Worm (Caenorhabditis elegans) whole organism, L4 larva: ENCODE data around the gene lin-52.

Source experiments
- F26F4.8 ChIP-seq: fragments of 200-800 bp; sonication (Bioruptor generic); conservative IDR thresholded peaks from 2 replicates; pipeline ENCODE4 v1.3.6; 2022; ENCODE audit warnings: missing genetic modification characterization, missing compliant biosample characterization
- F37D6.2 ChIP-seq: sonication (generic microtip); optimal IDR thresholded peaks from 2 replicates; lab custom pipeline; 2016; ENCODE audit warnings: mild to moderate bottlenecking, missing genetic modification characterization, missing compliant biosample characterization
- ZK337.2 ChIP-seq: fragments of 200-800 bp; sonication (Bioruptor generic); IDR thresholded peaks from 2 replicates; pipeline ENCODE4 v1.3.6; 2022; ENCODE audit warnings: missing genetic modification reagents, missing genetic modification characterization, missing compliant biosample characterization
- ZK546.5 ChIP-seq, 2 experiments: sonication (generic microtip); optimal IDR thresholded peaks; 2 replicates each; lab custom pipeline; 2017; ENCODE audit warnings: missing biosample characterization in 2 of 2, missing genetic modification characterization in 2 of 2
- aly-2 ChIP-seq: sonication (generic microtip); optimal IDR thresholded peaks from 2 replicates; lab custom pipeline; 2018; ENCODE audit warnings: missing biosample characterization, missing genetic modification characterization
- attf-4 ChIP-seq: sonication (generic microtip); optimal IDR thresholded peaks from 3 replicates; lab custom pipeline; 2017; ENCODE audit warnings: missing biosample characterization, missing genetic modification characterization
- ceh-20 ChIP-seq: fragments of 200-800 bp; sonication (Bioruptor generic); IDR thresholded peaks from 2 replicates; pipeline ENCODE4 v1.3.6; 2022; ENCODE audit warnings: missing genetic modification reagents, missing genetic modification characterization, missing compliant biosample characterization
- ceh-32 ChIP-seq: sonication (generic microtip); optimal IDR thresholded peaks from 2 replicates; lab custom pipeline; 2016; ENCODE audit warnings: mild to moderate bottlenecking, missing genetic modification characterization, missing compliant biosample characterization; ENCODE audit not compliant: poor library complexity
- ceh-62 ChIP-seq: sonication (generic microtip); optimal IDR thresholded peaks from 2 replicates; lab custom pipeline; 2017; ENCODE audit warnings: missing biosample characterization, missing genetic modification characterization
- ctbp-1 ChIP-seq: fragments of 200-800 bp; sonication (Bioruptor generic); IDR thresholded peaks from 2 replicates; pipeline ENCODE4 v1.3.6; 2022; ENCODE audit warnings: missing genetic modification reagents, missing genetic modification characterization, missing compliant biosample characterization
- daf-12 ChIP-seq: fragments of 150-350 bp; optimal IDR thresholded peaks from 2 replicates; lab custom pipeline; 2014; ENCODE audit warnings: missing biosample characterization, missing genetic modification reagents, missing genetic modification characterization
- daf-16 ChIP-seq, 3 experiments: sonication (generic microtip); optimal IDR thresholded peaks; 2 replicates each; lab custom pipeline; 2016 to 2017; ENCODE audit warnings: missing genetic modification characterization in 3 of 3, missing genetic modification reagents in 3 of 3, mild to moderate bottlenecking in 2 of 3, missing compliant biosample characterization in 2 of 3, missing biosample characterization in 1 of 3, moderate library complexity in 1 of 3
- daf-19 ChIP-seq: fragments of 200-800 bp; sonication (Bioruptor generic); conservative IDR thresholded peaks from 2 replicates; pipeline ENCODE4 v1.3.6; 2022; ENCODE audit warnings: missing genetic modification characterization, missing compliant biosample characterization
- daf-8 ChIP-seq: fragments of 200-800 bp; sonication (Bioruptor generic); IDR thresholded peaks from 2 replicates; pipeline ENCODE4 v1.3.6; 2022; ENCODE audit warnings: missing genetic modification characterization, missing compliant biosample characterization
- dmd-8 ChIP-seq: fragments of 200-800 bp; sonication (Bioruptor generic); IDR thresholded peaks from 2 replicates; pipeline ENCODE4 v1.3.6; 2022; ENCODE audit warnings: missing genetic modification characterization, missing compliant biosample characterization
- dmd-9 ChIP-seq: fragments of 200-800 bp; sonication (Bioruptor generic); IDR thresholded peaks from 2 replicates; pipeline ENCODE4 v1.3.6; 2022; ENCODE audit warnings: missing genetic modification reagents, missing genetic modification characterization, missing compliant biosample characterization
- duxl-1 ChIP-seq: sonication (generic microtip); optimal IDR thresholded peaks from 2 replicates; lab custom pipeline; 2016; ENCODE audit warnings: mild to moderate bottlenecking, missing genetic modification characterization, moderate library complexity, missing compliant biosample characterization; ENCODE audit not compliant: poor library complexity
- dve-1 ChIP-seq: sonication (generic microtip); optimal IDR thresholded peaks from 2 replicates; lab custom pipeline; 2017; ENCODE audit warnings: antibody characterized with exemption, mild to moderate bottlenecking, missing genetic modification characterization, missing compliant biosample characterization; ENCODE audit not compliant: insufficient read depth
- egl-43 ChIP-seq: fragments of 200-800 bp; sonication (Bioruptor generic); IDR thresholded peaks from 2 replicates; pipeline ENCODE4 v1.3.6; 2022; ENCODE audit warnings: missing genetic modification reagents, missing genetic modification characterization, missing compliant biosample characterization
- fos-1 ChIP-seq: fragments of 150-350 bp; optimal IDR thresholded peaks from 2 replicates; lab custom pipeline; 2014; ENCODE audit warnings: missing biosample characterization, missing genetic modification characterization
- hmg-1.1 ChIP-seq: fragments of 200-800 bp; sonication (Bioruptor generic); IDR thresholded peaks from 2 replicates; pipeline ENCODE4 v1.3.6; 2022; ENCODE audit warnings: missing genetic modification reagents, missing genetic modification characterization, missing compliant biosample characterization
- lin-13 ChIP-seq: fragments of 150-350 bp; optimal IDR thresholded peaks from 2 replicates; lab custom pipeline; 2014; ENCODE audit warnings: missing biosample characterization, missing genetic modification reagents, missing genetic modification characterization
- lin-38 ChIP-seq: fragments of 200-800 bp; sonication (Bioruptor generic); IDR thresholded peaks from 2 replicates; pipeline ENCODE4 v1.3.6; 2022; ENCODE audit warnings: missing genetic modification reagents, missing genetic modification characterization, missing compliant biosample characterization
- lsy-2 ChIP-seq, 2 experiments: fragments of 150-350 bp in 1 of 2; sonication (generic microtip) in 1 of 2; optimal IDR thresholded peaks; 2 replicates each; lab custom pipeline; 2014 to 2017; ENCODE audit warnings: missing biosample characterization in 2 of 2, missing genetic modification characterization in 2 of 2
- madf-5 ChIP-seq, 2 experiments: fragments of 200-800 bp; sonication (Bioruptor generic); IDR thresholded peaks; 2 replicates each; pipeline ENCODE4 v1.3.6; 2022; ENCODE audit warnings: missing compliant biosample characterization in 2 of 2, missing genetic modification characterization in 2 of 2
- mdt-29 ChIP-seq: fragments of 200-800 bp; sonication (Bioruptor generic); IDR thresholded peaks from 2 replicates; pipeline ENCODE4 v1.3.6; 2022; ENCODE audit warnings: missing genetic modification reagents, missing genetic modification characterization, missing compliant biosample characterization
- mep-1 ChIP-seq: fragments of 150-350 bp; sonication (generic microtip); optimal IDR thresholded peaks from 3 replicates; lab custom pipeline; 2014; ENCODE audit warnings: missing biosample characterization, missing genetic modification characterization
- mxl-2 ChIP-seq: fragments of 200-800 bp; sonication (Bioruptor generic); conservative IDR thresholded peaks from 2 replicates; pipeline ENCODE4 v1.3.6; 2022; ENCODE audit warnings: missing genetic modification reagents, missing genetic modification characterization, missing compliant biosample characterization
- mxl-3 ChIP-seq: fragments of 200-800 bp; sonication (Bioruptor generic); optimal IDR thresholded peaks from 2 replicates; lab custom pipeline; 2018; ENCODE audit warnings: mild to moderate bottlenecking, missing genetic modification characterization, missing compliant biosample characterization
- nhr-10 ChIP-seq: fragments of 150-350 bp; optimal IDR thresholded peaks from 2 replicates; lab custom pipeline; 2014; ENCODE audit warnings: missing biosample characterization, missing genetic modification characterization
- nhr-111 ChIP-seq: fragments of 200-800 bp; sonication (Bioruptor generic); optimal IDR thresholded peaks from 2 replicates; lab custom pipeline; 2018; ENCODE audit warnings: mild to moderate bottlenecking, missing genetic modification characterization, missing compliant biosample characterization
- nhr-237 ChIP-seq: sonication (generic microtip); optimal IDR thresholded peaks from 2 replicates; lab custom pipeline; 2017; ENCODE audit warnings: missing biosample characterization, missing genetic modification characterization
- nhr-28 ChIP-seq: fragments of 150-350 bp; optimal IDR thresholded peaks from 2 replicates; lab custom pipeline; 2014; ENCODE audit warnings: missing biosample characterization, missing genetic modification characterization
- nhr-41 ChIP-seq: fragments of 200-800 bp; sonication (Bioruptor generic); IDR thresholded peaks from 2 replicates; pipeline ENCODE4 v1.3.6; 2022; ENCODE audit warnings: missing genetic modification reagents, missing genetic modification characterization, missing compliant biosample characterization
- nhr-6 ChIP-seq: fragments of 150-350 bp; optimal IDR thresholded peaks from 2 replicates; lab custom pipeline; 2014; ENCODE audit warnings: missing biosample characterization, missing genetic modification characterization
- nhr-77 ChIP-seq: fragments of 150-350 bp; optimal IDR thresholded peaks from 2 replicates; lab custom pipeline; 2014; ENCODE audit warnings: missing biosample characterization, missing genetic modification characterization
- rbr-2 ChIP-seq: sonication (generic microtip); optimal IDR thresholded peaks from 2 replicates; lab custom pipeline; 2016; ENCODE audit warnings: missing genotype, missing genetic modification characterization, missing compliant biosample characterization
- saeg-2 ChIP-seq: fragments of 200-800 bp; sonication (Bioruptor generic); IDR thresholded peaks from 2 replicates; pipeline ENCODE4 v1.3.6; 2022; ENCODE audit warnings: missing genetic modification reagents, missing genetic modification characterization, missing compliant biosample characterization
- set-16 ChIP-seq: fragments of 200-800 bp; sonication (Bioruptor generic); IDR thresholded peaks from 2 replicates; pipeline ENCODE4 v1.3.6; 2022; ENCODE audit warnings: missing genetic modification reagents, missing genetic modification characterization, missing compliant biosample characterization
- skn-1 ChIP-seq: fragments of 150-350 bp; optimal IDR thresholded peaks from 2 replicates; lab custom pipeline; 2014; ENCODE audit warnings: missing biosample characterization, missing genetic modification characterization
- snpc-1.2 ChIP-seq: fragments of 200-800 bp; sonication (Bioruptor generic); IDR thresholded peaks from 2 replicates; pipeline ENCODE4 v1.3.6; 2022; ENCODE audit warnings: missing genetic modification reagents, missing genetic modification characterization, missing compliant biosample characterization
- snpc-4 ChIP-seq: fragments of 150-350 bp; optimal IDR thresholded peaks from 2 replicates; lab custom pipeline; 2014; ENCODE audit warnings: missing biosample characterization, missing genetic modification characterization
- spr-1 ChIP-seq: sonication (generic microtip); optimal IDR thresholded peaks from 2 replicates; lab custom pipeline; 2016; ENCODE audit warnings: mild to moderate bottlenecking, missing genetic modification characterization, missing compliant biosample characterization
- spr-3 ChIP-seq: fragments of 200-800 bp; sonication (Bioruptor generic); optimal IDR thresholded peaks from 2 replicates; lab custom pipeline; 2018; ENCODE audit warnings: mild to moderate bottlenecking, missing genetic modification characterization, missing compliant biosample characterization
- tag-97 ChIP-seq: fragments of 200-800 bp; sonication (Bioruptor generic); IDR thresholded peaks from 2 replicates; pipeline ENCODE4 v1.3.6; 2022; ENCODE audit warnings: missing genetic modification characterization, missing compliant biosample characterization
- unc-130 ChIP-seq: sonication (generic microtip); optimal IDR thresholded peaks from 2 replicates; lab custom pipeline; 2016; ENCODE audit warnings: missing genetic modification reagents, missing genetic modification characterization, missing compliant biosample characterization
- unc-39 ChIP-seq: sonication (generic microtip); optimal IDR thresholded peaks from 2 replicates; lab custom pipeline; 2017; ENCODE audit warnings: missing biosample characterization, missing genetic modification characterization
- vab-7 ChIP-seq: fragments of 200-800 bp; sonication (Bioruptor generic); IDR thresholded peaks from 2 replicates; pipeline ENCODE4 v1.3.6; 2022; ENCODE audit warnings: missing genetic modification reagents, missing genetic modification characterization, missing compliant biosample characterization
- zag-1 ChIP-seq: fragments of 150-350 bp; optimal IDR thresholded peaks from 2 replicates; lab custom pipeline; 2014; ENCODE audit warnings: missing biosample characterization, missing genetic modification characterization
- zfp-2 ChIP-seq: sonication (generic microtip); optimal IDR thresholded peaks from 2 replicates; lab custom pipeline; 2016; ENCODE audit warnings: mild to moderate bottlenecking, missing genetic modification characterization, missing compliant biosample characterization
- zip-2 ChIP-seq: fragments of 150-350 bp; optimal IDR thresholded peaks from 2 replicates; lab custom pipeline; 2014; ENCODE audit warnings: missing biosample characterization, missing genetic modification characterization
- ztf-7 ChIP-seq: fragments of 150-350 bp; optimal IDR thresholded peaks from 2 replicates; lab custom pipeline; 2014; ENCODE audit warnings: missing biosample characterization, missing genetic modification characterization

lin-52 gene

DNA sequence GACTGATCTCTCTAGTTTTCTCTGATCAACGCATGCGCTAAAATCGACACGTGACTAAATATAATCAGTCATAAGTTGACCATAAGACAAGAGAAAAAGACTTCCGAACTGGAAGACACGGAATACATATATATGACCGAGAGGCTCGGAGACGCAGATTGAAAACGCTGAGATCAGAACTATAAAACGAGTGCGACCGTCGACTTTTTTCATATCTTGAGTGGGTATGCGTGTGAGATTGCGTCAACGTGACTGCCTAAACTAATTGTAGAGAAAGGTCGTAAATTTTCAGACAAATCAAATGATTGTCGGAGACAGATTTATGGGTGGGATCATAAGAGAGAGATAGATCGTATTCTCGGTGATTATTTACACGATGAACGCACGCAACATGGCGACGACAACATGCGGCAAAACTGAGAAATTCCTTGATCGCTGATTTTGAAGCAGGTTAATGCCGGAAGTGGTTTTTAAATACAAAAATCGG lies 16.9 kb downstream of the lin-52 start (continued):
- TF ChIP-seq nhr-237 (tag; lab: Kevin White, UChicago) (no peak), nhr-6 (tag; lab: Kevin White, UChicago) (peak; percentile 38), zfp-2 (tag; lab: Kevin White, UChicago) (no peak), mxl-3 (GFP tag; lab: Kevin White, UChicago) (peak; percentile 79), spr-3 (no peak), aly-2 (tag; lab: Kevin White, UChicago) (no peak), daf-16 (GFP tag; optimal IDR thresholded peaks at IDR 0.05; lab: Kevin White, UChicago) (no peak), daf-16 (tag; optimal IDR thresholded peaks at IDR 0.05; lab: Kevin White, UChicago) (peak; percentile 13), dve-1 (tag; lab: Kevin White, UChicago) (peak; percentile 61), saeg-2 (GFP tag; lab: Robert Waterston, UW) (no peak), fos-1 (tag; lab: Kevin White, UChicago) (no peak), F37D6.2 (tag; lab: Kevin White, UChicago) (no peak), nhr-77 (tag; lab: Kevin White, UChicago) (peak; percentile 45), ctbp-1 (no peak), unc-39 (no peak), nhr-10 (tag; lab: Kevin White, UChicago) (no peak), ztf-7 (tag; lab: Kevin White, UChicago) (no peak), vab-7 (GFP tag; lab: Robert Waterston, UW) (no peak), unc-130 (GFP tag; lab: Kevin White, UChicago) (no peak), ceh-62 (tag; lab: Kevin White, UChicago) (no peak), attf-4 (tag; lab: Kevin White, UChicago) (no peak), daf-19 (GFP tag; lab: Robert Waterston, UW) (no peak), mdt-29 (GFP tag; lab: Robert Waterston, UW) (no peak), F26F4.8 (GFP tag; lab: Robert Waterston, UW) (no peak), snpc-1.2 (GFP tag; lab: Robert Waterston, UW) (no peak), ceh-32 (no peak), zag-1 (tag; lab: Kevin White, UChicago) (no peak), set-16 (GFP tag; lab: Robert Waterston, UW) (no peak), egl-43 (GFP tag; lab: Robert Waterston, UW) (no peak), lsy-2 (tag; optimal IDR thresholded peaks at IDR 0.05; lab: Kevin White, UChicago) (peak; percentile 2 to 25), rbr-2 (tag; lab: Kevin White, UChicago) (no peak), dmd-9 (no peak), ceh-20 (GFP tag; lab: Robert Waterston, UW) (peak; percentile 72), duxl-1 (no peak), zip-2 (tag; lab: Kevin White, UChicago) (peak; percentile 5), lin-38 (GFP tag; lab: Robert Waterston, UW) (peak; percentile 30; the same call in 1 of the 2 replicates), spr-1 (no peak), skn-1 (tag; lab: Kevin White, UChicago) (no peak), nhr-41 (GFP tag; lab: Robert Waterston, UW) (no peak), nhr-28 (tag; lab: Kevin White, UChicago) (peak; percentile 75), daf-12 (tag; lab: Kevin White, UChicago) (no peak), mxl-2 (GFP tag; lab: Robert Waterston, UW) (no peak), madf-5 (GFP tag; IDR thresholded peaks at IDR 0.05; lab: Robert Waterston, UW) (no peak), nhr-111 (GFP tag; lab: Kevin White, UChicago) (no peak), snpc-4 (no peak), ZK546.5 (tag; optimal IDR thresholded peaks at IDR 0.05; lab: Kevin White, UChicago) (no peak), hmg-1.1 (GFP tag; lab: Robert Waterston, UW) (no peak), mep-1 (tag; lab: Kevin White, UChicago) (peak; percentile 63), dmd-8 (no peak), ZK337.2 (no peak), tag-97 (GFP tag; lab: Robert Waterston, UW) (no peak), daf-8 (no peak), lin-13 (peak; percentile 8)
